Worm (Caenorhabditis elegans) whole organism, L2 larva: ENCODE measurements around the gene grl-25.
A peak's percentile ranks its signal among the peaks of the same experiment; 100 is the strongest.

Experiments used
- C34F6.9 ChIP-seq: fragments of 150-350 bp; optimal IDR thresholded peaks from 2 replicates; lab custom pipeline; 2014; ENCODE audit warnings: missing biosample characterization, missing genetic modification characterization
- F13H6.1 ChIP-seq: sonication (generic microtip); optimal IDR thresholded peaks from 2 replicates; lab custom pipeline; 2016; ENCODE audit warnings: missing genetic modification characterization, missing compliant biosample characterization
- R02D3.7 ChIP-seq: fragments of 150-350 bp; optimal IDR thresholded peaks from 2 replicates; lab custom pipeline; 2014; ENCODE audit warnings: missing biosample characterization, missing genetic modification characterization
- Y55F3AM.14 ChIP-seq: fragments of 200-800 bp; sonication (Bioruptor generic); optimal IDR thresholded peaks from 2 replicates; lab custom pipeline; 2018; ENCODE audit warnings: mild to moderate bottlenecking, missing genetic modification characterization, missing compliant biosample characterization
- ZK546.5 ChIP-seq: sonication (generic microtip); optimal IDR thresholded peaks from 2 replicates; lab custom pipeline; 2017; ENCODE audit warnings: missing biosample characterization, missing genetic modification characterization
- aly-2 ChIP-seq: fragments of 150-350 bp; optimal IDR thresholded peaks from 2 replicates; lab custom pipeline; 2014; ENCODE audit warnings: missing biosample characterization, missing genetic modification characterization
- ceh-82 ChIP-seq: fragments of 150-350 bp; optimal IDR thresholded peaks from 2 replicates; lab custom pipeline; 2014; ENCODE audit warnings: missing biosample characterization, missing genetic modification characterization
- crh-2 ChIP-seq: sonication (generic microtip); optimal IDR thresholded peaks from 2 replicates; lab custom pipeline; 2017; ENCODE audit warnings: missing biosample characterization, missing genetic modification characterization
- elt-1 ChIP-seq: fragments of 150-350 bp; optimal IDR thresholded peaks from 2 replicates; lab custom pipeline; 2014; ENCODE audit warnings: missing biosample characterization, missing genetic modification characterization
- elt-3 ChIP-seq: sonication (generic microtip); optimal IDR thresholded peaks from 2 replicates; lab custom pipeline; 2017; ENCODE audit warnings: missing biosample characterization, missing genetic modification characterization
- gmeb-1 ChIP-seq: fragments of 150-350 bp; optimal IDR thresholded peaks from 2 replicates; lab custom pipeline; 2014; ENCODE audit warnings: missing biosample characterization, missing genetic modification characterization
- lin-11 ChIP-seq: fragments of 150-350 bp; sonication (generic microtip); optimal IDR thresholded peaks from 2 replicates; lab custom pipeline; 2014; ENCODE audit warnings: missing biosample characterization, missing genetic modification characterization, inconsistent platforms, mixed read lengths
- lin-13 ChIP-seq: fragments of 150-350 bp; optimal IDR thresholded peaks from 2 replicates; lab custom pipeline; 2014; ENCODE audit warnings: missing biosample characterization, missing genetic modification reagents, missing genetic modification characterization
- lin-39 ChIP-seq: fragments of 150-350 bp; optimal IDR thresholded peaks from 2 replicates; lab custom pipeline; 2014; ENCODE audit warnings: missing biosample characterization, missing genetic modification reagents, missing genetic modification characterization
- lsy-2 ChIP-seq, 2 experiments: fragments of 150-350 bp in 1 of 2; sonication (generic microtip) in 1 of 2; optimal IDR thresholded peaks; 2 replicates each; lab custom pipeline; 2014 to 2017; ENCODE audit warnings: missing biosample characterization in 2 of 2, missing genetic modification characterization in 2 of 2
- mab-5 ChIP-seq: fragments of 150-350 bp; optimal IDR thresholded peaks from 2 replicates; lab custom pipeline; 2014; ENCODE audit warnings: missing biosample characterization, missing genetic modification characterization
- nhr-12 ChIP-seq: fragments of 150-350 bp; optimal IDR thresholded peaks from 2 replicates; lab custom pipeline; 2014; ENCODE audit warnings: missing biosample characterization, missing genetic modification characterization
- nhr-129 ChIP-seq: fragments of 150-350 bp; optimal IDR thresholded peaks from 2 replicates; lab custom pipeline; 2014; ENCODE audit warnings: missing biosample characterization, missing genetic modification characterization
- nhr-21 ChIP-seq: fragments of 150-350 bp; optimal IDR thresholded peaks from 2 replicates; lab custom pipeline; 2014; ENCODE audit warnings: missing biosample characterization, missing genetic modification characterization
- nhr-23 ChIP-seq: fragments of 150-350 bp; optimal IDR thresholded peaks from 2 replicates; lab custom pipeline; 2014; ENCODE audit warnings: missing biosample characterization, missing genetic modification reagents, missing genetic modification characterization
- nhr-25 ChIP-seq: fragments of 150-350 bp; sonication (generic microtip); optimal IDR thresholded peaks from 3 replicates; lab custom pipeline; 2014; ENCODE audit warnings: missing biosample characterization, missing genetic modification characterization
- skn-1 ChIP-seq: sonication (generic microtip); optimal IDR thresholded peaks from 2 replicates; lab custom pipeline; 2017; ENCODE audit warnings: missing biosample characterization, missing genetic modification characterization
- sma-3 ChIP-seq: sonication (generic microtip); optimal IDR thresholded peaks from 2 replicates; lab custom pipeline; 2016; ENCODE audit warnings: missing genetic modification reagents, missing genetic modification characterization, missing compliant biosample characterization
- sma-9 ChIP-seq, 2 experiments: fragments of 150-350 bp in 1 of 2; sonication (generic microtip) in 1 of 2; optimal IDR thresholded peaks; 2 replicates each; lab custom pipeline; 2014 to 2016; ENCODE audit warnings: missing genetic modification characterization in 2 of 2, mild to moderate bottlenecking in 1 of 2, missing biosample characterization in 1 of 2, missing compliant biosample characterization in 1 of 2, missing genetic modification reagents in 1 of 2, moderate library complexity in 1 of 2
- unc-39 ChIP-seq: fragments of 150-350 bp; optimal IDR thresholded peaks from 2 replicates; lab custom pipeline; 2014; ENCODE audit warnings: missing biosample characterization, missing genetic modification characterization
- unc-55 ChIP-seq: fragments of 150-350 bp; sonication (generic microtip); optimal IDR thresholded peaks from 3 replicates; lab custom pipeline; 2014; ENCODE audit warnings: missing biosample characterization, missing genetic modification reagents, missing genetic modification characterization
- unc-62 ChIP-seq: fragments of 150-350 bp; optimal IDR thresholded peaks from 2 replicates; lab custom pipeline; 2014; ENCODE audit warnings: missing biosample characterization, missing genetic modification reagents, missing genetic modification characterization
- zag-1 ChIP-seq: fragments of 150-350 bp; optimal IDR thresholded peaks from 2 replicates; lab custom pipeline; 2014; ENCODE audit warnings: missing biosample characterization, missing genetic modification characterization
- ztf-1 ChIP-seq: fragments of 200-800 bp; sonication (Bioruptor generic); conservative IDR thresholded peaks from 2 replicates; pipeline ENCODE4 v1.3.6; 2022; ENCODE audit warnings: missing genetic modification characterization, missing compliant biosample characterization
- ztf-11 ChIP-seq: sonication (generic microtip); optimal IDR thresholded peaks from 2 replicates; lab custom pipeline; 2017; ENCODE audit warnings: missing biosample characterization, missing genetic modification characterization

Gene grl-25

DNA sequence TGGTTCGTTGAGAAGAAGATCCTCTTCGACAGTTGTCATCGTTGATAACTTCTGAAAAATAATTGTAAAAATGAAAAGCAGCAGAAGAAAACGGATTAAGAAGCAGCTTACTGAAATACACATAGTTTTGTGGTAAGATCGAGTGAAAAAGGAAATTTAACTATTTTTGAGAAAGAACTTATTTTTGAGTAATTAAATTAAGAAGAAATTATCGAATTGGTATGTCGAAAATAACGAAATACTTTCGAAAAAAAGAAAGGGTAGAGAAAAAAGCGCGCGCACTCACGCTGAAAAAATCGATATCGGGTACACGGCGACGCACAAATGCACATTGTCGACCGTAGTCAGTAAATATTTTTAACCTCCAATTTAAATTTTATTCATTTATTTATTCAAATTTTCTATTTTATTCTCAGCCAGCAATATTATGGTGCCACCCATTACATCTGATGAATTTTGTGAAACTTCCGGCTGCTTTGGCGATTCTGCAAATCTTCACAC is 5.9 kb upstream of the grl-25 start, which contains the start of the genes ZK643.5 and ZK643.2 (continued):
- TF ChIP-seq C34F6.9 (tag; lab: Kevin White, UChicago): peak; percentile 79
- no peak for TF ChIP-seq ZK546.5 (tag; lab: Kevin White, UChicago)
- no peak for TF ChIP-seq aly-2
- TF ChIP-seq ztf-11 (tag; lab: Kevin White, UChicago): no peak
- no peak for TF ChIP-seq nhr-23 (tag; lab: Kevin White, UChicago)

DNA sequence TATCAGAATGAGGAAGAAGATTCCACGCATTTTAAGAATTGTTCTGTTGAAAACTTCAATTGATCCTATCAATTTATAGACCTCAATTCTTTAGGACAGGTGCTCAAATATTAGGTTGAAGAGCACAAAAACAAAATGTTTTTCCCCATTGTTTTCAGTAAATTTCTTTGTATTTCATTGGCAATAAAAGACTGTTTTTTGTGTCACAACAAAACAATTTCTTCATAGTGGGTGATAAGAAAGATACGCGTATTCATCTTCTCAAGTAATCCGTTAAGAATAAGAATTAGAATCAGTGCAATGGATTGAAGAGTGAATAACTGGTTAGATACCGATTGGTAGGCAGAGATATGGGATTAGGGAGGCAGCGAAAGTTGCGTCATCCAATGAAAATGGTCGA is 1.4 kb upstream of the grl-25 start, which contains the start of gene ZK643.6:
ZK643.6 (minus strand) TSS at position 101 of the 400 bp plus-strand sequence.
- no peak for TF ChIP-seq nhr-23 (tag; lab: Kevin White, UChicago)
- TF ChIP-seq lsy-2 (tag; optimal IDR thresholded peaks at IDR 0.05; lab: Kevin White, UChicago): no peak
- TF ChIP-seq nhr-12: no peak
- TF ChIP-seq ceh-82 (tag; lab: Kevin White, UChicago): no peak
- no peak for TF ChIP-seq nhr-25 (tag; lab: Kevin White, UChicago)
- no peak for TF ChIP-seq unc-62 (GFP tag; lab: Kevin White, UChicago)
- no peak for TF ChIP-seq nhr-21 (tag; lab: Kevin White, UChicago)
- TF ChIP-seq ztf-1 (GFP tag; lab: Robert Waterston, UW): no peak
- TF ChIP-seq unc-55 (GFP tag; lab: Kevin White, UChicago): no peak
- no peak for TF ChIP-seq Y55F3AM.14 (GFP tag; lab: Kevin White, UChicago)
- TF ChIP-seq unc-39: no peak
- no peak for TF ChIP-seq lin-39 (tag; lab: Kevin White, UChicago)
- no peak for TF ChIP-seq lin-13 (GFP tag; lab: Kevin White, UChicago)
- TF ChIP-seq nhr-129: no peak

DNA sequence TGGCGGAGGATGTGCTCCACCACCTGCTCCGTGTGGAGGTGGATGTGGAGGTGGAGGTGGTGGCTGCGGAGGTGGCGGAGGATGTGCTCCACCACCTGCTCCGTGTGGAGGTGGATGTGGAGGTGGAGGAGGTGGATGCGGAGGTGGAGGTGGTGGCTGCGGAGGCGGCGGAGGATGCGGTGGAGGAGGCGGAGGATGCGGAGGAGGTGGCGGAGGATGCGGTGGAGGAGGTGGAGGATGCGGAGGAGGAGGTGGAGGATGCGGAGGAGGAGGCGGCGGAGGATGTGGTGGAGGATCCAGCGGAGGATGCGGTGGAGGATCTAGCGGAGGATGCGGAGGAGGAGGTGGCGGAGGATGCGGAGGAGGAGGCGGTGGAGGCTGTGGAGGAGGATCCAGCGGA is 382 bp downstream of the grl-25 start:
- no peak for TF ChIP-seq zag-1
- TF ChIP-seq skn-1 (tag; lab: Kevin White, UChicago): no peak
- no peak for TF ChIP-seq aly-2

DNA sequence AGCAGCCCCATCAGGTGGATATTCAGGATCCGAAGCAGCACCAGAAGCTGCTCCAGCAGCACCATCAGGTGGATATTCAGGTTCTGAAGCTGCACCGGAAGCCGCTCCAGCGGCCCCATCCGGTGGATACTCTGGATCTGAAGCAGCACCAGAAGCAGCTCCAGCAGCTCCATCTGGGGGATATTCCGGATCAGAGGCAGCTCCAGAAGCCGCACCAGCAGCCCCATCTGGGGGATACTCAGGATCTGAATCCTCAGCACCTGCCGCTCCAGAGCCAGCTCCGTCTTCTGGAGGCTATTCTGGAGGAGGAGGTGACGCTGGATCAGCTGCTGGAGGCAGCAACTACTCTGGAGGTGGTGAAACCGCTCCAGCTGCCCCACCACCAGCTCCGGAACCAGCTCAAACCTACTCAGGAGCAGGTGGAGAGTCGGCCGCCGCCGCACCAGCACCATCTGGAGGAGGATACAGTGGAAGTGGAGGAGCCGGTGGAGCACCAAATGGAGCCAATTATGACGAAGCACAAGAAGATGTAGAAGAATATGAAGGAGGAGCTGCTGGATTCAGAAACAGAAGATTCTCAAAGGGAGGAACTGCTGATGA is 2.7 kb downstream of the grl-25 start:
- TF ChIP-seq elt-1 (no peak), lin-11 (tag; lab: Kevin White, UChicago) (no peak), nhr-23 (tag; lab: Kevin White, UChicago) (no peak), sma-9 (GFP tag; optimal IDR thresholded peaks at IDR 0.05; lab: Kevin White, UChicago) (no peak), sma-9 (tag; optimal IDR thresholded peaks at IDR 0.05; lab: Kevin White, UChicago) (no peak)

DNA sequence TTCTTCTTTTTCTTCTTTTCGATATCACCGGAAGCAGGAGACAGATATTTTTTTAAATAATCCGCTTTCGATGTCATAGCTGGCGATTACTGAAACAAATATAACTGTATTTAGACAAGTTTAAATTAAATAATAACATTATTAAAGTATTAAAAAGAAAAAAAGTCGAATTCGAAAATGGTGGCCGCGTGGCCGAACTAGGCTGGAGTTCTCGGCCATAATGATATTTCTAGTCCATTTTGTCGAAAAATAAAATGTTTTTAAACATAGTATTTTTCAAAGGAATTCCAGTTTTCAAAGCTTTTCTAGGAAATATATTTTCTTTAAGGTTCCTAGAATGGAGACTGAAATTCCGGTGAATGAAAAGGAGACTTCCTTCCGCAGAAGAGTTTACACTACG is 5.5 kb downstream of the grl-25 start, which contains the start of the genes bud-13 and rpap-2:
bud-13 (minus strand) TSS at position 89 of the 400 bp plus-strand sequence.
rpap-2 (plus strand) TSS at position 329 of the 400 bp plus-strand sequence.
- no peak for TF ChIP-seq elt-3 (tag; lab: Kevin White, UChicago)
- peak; percentile 14 for TF ChIP-seq unc-55 (GFP tag; lab: Kevin White, UChicago)

DNA sequence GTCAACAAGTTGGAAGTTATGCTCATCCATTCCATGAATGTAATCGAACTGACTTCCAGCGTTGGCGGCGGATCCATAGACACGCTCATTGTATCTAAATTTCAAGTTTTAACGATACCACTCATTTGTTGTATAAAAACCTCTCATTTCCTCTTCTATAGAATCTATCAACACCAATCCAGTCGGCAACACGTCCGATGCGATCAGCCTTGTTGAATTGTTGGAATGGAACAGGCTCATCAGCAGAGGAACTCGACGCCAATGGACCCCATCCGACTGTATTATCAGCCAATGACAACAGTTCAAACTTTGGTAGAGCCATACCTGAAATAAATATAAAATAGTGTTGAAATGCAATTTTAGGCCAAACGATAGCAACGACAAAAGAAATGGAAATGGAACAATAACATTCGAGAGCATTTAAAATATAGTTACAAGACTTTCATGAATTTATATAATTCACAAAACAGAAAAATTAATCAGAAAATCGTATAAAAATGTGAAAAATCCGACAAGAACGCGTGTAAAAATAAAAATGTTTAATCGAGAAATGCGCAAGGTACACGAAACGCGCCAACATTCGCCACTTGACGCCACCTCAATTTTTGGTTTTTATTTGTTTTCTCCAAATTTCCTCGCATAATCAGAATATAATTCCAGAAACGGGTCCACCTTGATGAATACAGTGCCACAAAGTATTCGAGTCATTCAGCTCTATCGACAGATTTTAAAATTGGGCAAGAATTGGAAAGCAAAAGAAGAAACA is 9.3 kb downstream of the grl-25 start, which contains the start of the genes eif-3.D and R08D7.4:
eif-3.D (minus strand) TSS at position 324 of the 766 bp plus-strand sequence.
R08D7.4 (plus strand) TSS at position 638 of the 766 bp plus-strand sequence.
- TF ChIP-seq C34F6.9 (tag; lab: Kevin White, UChicago) (peak; percentile 87), lin-13 (GFP tag; lab: Kevin White, UChicago) (peak; percentile 23), crh-2 (tag; lab: Kevin White, UChicago) (peak; percentile 59), ceh-82 (tag; lab: Kevin White, UChicago) (no peak), nhr-23 (tag; lab: Kevin White, UChicago) (no peak), nhr-129 (peak; percentile 63), unc-62 (GFP tag; lab: Kevin White, UChicago) (no peak), sma-3 (GFP tag; lab: Kevin White, UChicago) (peak; percentile 8), F13H6.1 (tag; lab: Kevin White, UChicago) (peak; percentile 48), gmeb-1 (tag; lab: Kevin White, UChicago) (peak; percentile 72), lin-11 (tag; lab: Kevin White, UChicago) (peak; percentile 13), unc-55 (GFP tag; lab: Kevin White, UChicago) (peak; percentile 84), elt-1 (no peak), lsy-2 (tag; optimal IDR thresholded peaks at IDR 0.05; lab: Kevin White, UChicago) (peak; percentile 71 to 83), mab-5 (tag; lab: Kevin White, UChicago) (peak; percentile 42), unc-39 (no peak), sma-9 (GFP tag; optimal IDR thresholded peaks at IDR 0.05; lab: Kevin White, UChicago) (peak; percentile 38), sma-9 (tag; optimal IDR thresholded peaks at IDR 0.05; lab: Kevin White, UChicago) (no peak), nhr-25 (tag; lab: Kevin White, UChicago) (peak; percentile 44), R02D3.7 (no peak), nhr-12 (no peak)
